Worm (Caenorhabditis elegans): ENCODE data around the gene C30A5.16.

- TF ChIP-seq ztf-11 (tag; optimal IDR thresholded peaks at IDR 0.05) = no peak
- no peak for TF ChIP-seq lin-15B (tag; optimal IDR thresholded peaks at IDR 0.05)
- TF ChIP-seq aly-2 (tag; optimal IDR thresholded peaks at IDR 0.05) = no peak
- TF ChIP-seq pha-4 (tag; optimal IDR thresholded peaks at IDR 0.05) = peak; percentile 69
- peak; percentile 49 for TF ChIP-seq jun-1 (tag; optimal IDR thresholded peaks at IDR 0.05)
- TF ChIP-seq nhr-12 (tag; optimal IDR thresholded peaks at IDR 0.05) = no peak
- no peak for TF ChIP-seq skn-1 (tag; optimal IDR thresholded peaks at IDR 0.05)
- no peak for TF ChIP-seq nhr-77 (tag; optimal IDR thresholded peaks at IDR 0.05)
- TF ChIP-seq ztf-4 (tag; optimal IDR thresholded peaks at IDR 0.05) = no peak
- no peak for TF ChIP-seq nhr-28 (tag; optimal IDR thresholded peaks at IDR 0.05)
- TF ChIP-seq fkh-10 (GFP tag; optimal IDR thresholded peaks at IDR 0.05) = no peak
- no peak for TF ChIP-seq ZK546.5 (tag; optimal IDR thresholded peaks at IDR 0.05)
- no peak for TF ChIP-seq elt-1 (tag; optimal IDR thresholded peaks at IDR 0.05)
- no peak for TF ChIP-seq nhr-237 (tag; optimal IDR thresholded peaks at IDR 0.05)
Observed at ce11 chrIII:8237827-8238226, 19.8 kb downstream of the C30A5.16 start, which contains the start of gene tsp-2.

All from whole organism, L3 larva.